Worm (Caenorhabditis elegans): ENCODE results near the gene T02B11.9.

- TF ChIP-seq unc-62 (GFP tag; optimal IDR thresholded peaks at IDR 0.05) (no peak), egl-27 (tag; optimal IDR thresholded peaks at IDR 0.05) (no peak), elt-3 (tag; optimal IDR thresholded peaks at IDR 0.05) (no peak), nhr-237 (tag; optimal IDR thresholded peaks at IDR 0.05) (no peak), ama-1 (optimal IDR thresholded peaks at IDR 0.05) (no peak), zag-1 (tag; optimal IDR thresholded peaks at IDR 0.05) (no peak), ztf-11 (tag; optimal IDR thresholded peaks at IDR 0.05) (no peak), nhr-77 (tag; optimal IDR thresholded peaks at IDR 0.05) (no peak), ZK546.5 (tag; optimal IDR thresholded peaks at IDR 0.05) (no peak), ceh-82 (tag; optimal IDR thresholded peaks at IDR 0.05) (no peak), nhr-25 (tag; optimal IDR thresholded peaks at IDR 0.05) (no peak)
These were observed 23.0 kb downstream of the T02B11.9 start, which contains the start of gene nas-32 for ce11 chrV:899087-899486.

Data from whole organism, L3 larva.